Fruit fly (Drosophila melanogaster): ENCODE measurements around the gene Flacc.

Flacc gene

dm6 chrX:18902800-18903199, 9.4 kb upstream of the Flacc start:
- TF ChIP-seq ttk (optimal IDR thresholded peaks at IDR 0.05) (no peak), Sin3A (optimal IDR thresholded peaks at IDR 0.05) (no peak), insv (optimal IDR thresholded peaks at IDR 0.05) (no peak), Myc (optimal IDR thresholded peaks at IDR 0.05) (no peak), psq (optimal IDR thresholded peaks at IDR 0.05) (no peak), h (optimal IDR thresholded peaks at IDR 0.05) (no peak)

DNA sequence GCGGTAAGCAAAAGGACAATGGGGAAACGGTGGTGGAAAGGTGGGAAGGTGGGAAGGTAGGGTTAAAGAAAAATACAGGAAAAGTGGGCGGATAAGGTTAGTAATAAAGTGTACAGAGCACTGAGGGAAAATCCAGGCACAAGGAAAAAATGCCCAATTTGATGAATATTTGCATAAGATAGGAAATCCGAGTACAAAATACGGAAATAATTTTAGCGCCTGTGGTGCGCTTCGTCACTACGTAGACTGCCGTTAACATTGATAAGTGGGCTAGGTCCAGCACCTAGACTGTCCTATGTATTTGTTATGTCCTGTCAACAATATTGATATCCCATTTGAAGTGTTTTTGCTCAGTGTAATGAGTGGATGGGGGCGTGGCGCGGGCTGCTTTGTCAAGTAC, 7.5 kb upstream of the Flacc start:
- TF ChIP-seq psq (optimal IDR thresholded peaks at IDR 0.05) (no peak), ttk (optimal IDR thresholded peaks at IDR 0.05) (no peak), h (optimal IDR thresholded peaks at IDR 0.05) (no peak), insv (optimal IDR thresholded peaks at IDR 0.05) (no peak), Myc (optimal IDR thresholded peaks at IDR 0.05) (no peak), Sin3A (optimal IDR thresholded peaks at IDR 0.05) (no peak)

DNA sequence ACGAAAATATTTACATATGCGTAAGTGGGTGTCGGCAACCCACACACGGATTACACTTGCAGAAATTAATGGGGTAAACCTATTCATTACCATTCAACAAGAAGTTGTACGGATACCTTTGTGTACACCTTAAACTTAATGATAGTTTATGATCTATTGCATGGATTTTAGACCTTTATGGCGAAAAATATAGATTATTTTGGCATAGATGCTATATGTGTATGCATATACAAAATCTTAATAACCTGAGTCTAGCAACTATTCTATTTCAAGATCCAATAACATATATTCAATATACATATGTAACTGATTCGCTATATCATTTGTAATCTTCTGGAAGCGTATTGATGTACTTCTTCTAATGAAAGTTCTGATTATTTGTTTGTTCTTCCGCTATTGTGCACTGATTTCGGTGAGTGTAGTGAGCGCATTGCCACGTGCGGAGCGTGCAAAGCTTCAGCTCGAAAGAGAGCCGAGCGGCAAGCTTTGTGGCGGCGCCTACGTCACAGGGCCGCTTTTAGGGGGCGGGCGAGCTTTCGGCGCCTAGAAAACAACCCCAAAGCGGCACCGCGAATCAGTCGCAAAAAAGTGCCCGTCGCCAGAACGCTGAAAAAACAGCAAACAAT, 6.5 kb upstream of the Flacc start, which contains the start of gene CG7378:
CG7378 (plus strand) TSS at position 576 of the 626 bp plus-strand sequence.
- TF ChIP-seq Sin3A (optimal IDR thresholded peaks at IDR 0.05) (no peak), ttk (optimal IDR thresholded peaks at IDR 0.05) (no peak), Myc (optimal IDR thresholded peaks at IDR 0.05) (no peak), psq (optimal IDR thresholded peaks at IDR 0.05) (no peak)

DNA sequence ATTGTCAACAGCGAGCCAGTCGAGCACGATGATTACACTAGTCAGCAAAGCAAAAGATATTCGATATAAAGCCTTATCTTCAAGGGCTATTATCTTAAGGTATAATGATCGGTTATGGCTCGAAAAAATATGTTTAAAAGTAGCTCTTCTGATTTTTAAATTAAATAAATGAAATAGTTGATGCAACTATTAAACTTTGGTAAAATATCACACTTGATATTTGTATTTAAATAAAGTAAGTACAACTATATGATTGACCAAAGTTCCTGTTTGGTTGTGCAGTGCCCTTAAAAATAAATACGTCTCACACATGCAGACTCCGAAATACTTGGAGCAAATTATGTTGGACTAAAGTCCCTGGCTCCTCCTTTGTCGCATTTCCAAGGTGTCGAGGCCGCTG, 4.5 kb upstream of the Flacc start:
- TF ChIP-seq psq (optimal IDR thresholded peaks at IDR 0.05) = no peak
- no peak for TF ChIP-seq h (optimal IDR thresholded peaks at IDR 0.05)
- TF ChIP-seq ttk (optimal IDR thresholded peaks at IDR 0.05) = no peak
- TF ChIP-seq Sin3A (optimal IDR thresholded peaks at IDR 0.05) = no peak
- no peak for TF ChIP-seq Myc (optimal IDR thresholded peaks at IDR 0.05)
- TF ChIP-seq insv (optimal IDR thresholded peaks at IDR 0.05) = no peak

- no peak for TF ChIP-seq Myc (optimal IDR thresholded peaks at IDR 0.05)
- TF ChIP-seq psq (optimal IDR thresholded peaks at IDR 0.05) = no peak
- no peak for TF ChIP-seq h (optimal IDR thresholded peaks at IDR 0.05)
- no peak for TF ChIP-seq insv (optimal IDR thresholded peaks at IDR 0.05)
- TF ChIP-seq ttk (optimal IDR thresholded peaks at IDR 0.05) = no peak
- no peak for TF ChIP-seq Sin3A (optimal IDR thresholded peaks at IDR 0.05)
Observed at dm6 chrX:18897294-18897693, 3.9 kb upstream of the Flacc start.

dm6 chrX:18894146-18894545, 710 bp upstream of the Flacc start, which contains the start of gene SdhBL:
SdhBL (plus strand) TSS chrX:18894446.
- no peak for TF ChIP-seq ttk (optimal IDR thresholded peaks at IDR 0.05)
- no peak for TF ChIP-seq Myc (optimal IDR thresholded peaks at IDR 0.05)
- TF ChIP-seq h (optimal IDR thresholded peaks at IDR 0.05) = no peak
- TF ChIP-seq psq (optimal IDR thresholded peaks at IDR 0.05) = no peak
- no peak for TF ChIP-seq insv (optimal IDR thresholded peaks at IDR 0.05)
- no peak for TF ChIP-seq Sin3A (optimal IDR thresholded peaks at IDR 0.05)

DNA sequence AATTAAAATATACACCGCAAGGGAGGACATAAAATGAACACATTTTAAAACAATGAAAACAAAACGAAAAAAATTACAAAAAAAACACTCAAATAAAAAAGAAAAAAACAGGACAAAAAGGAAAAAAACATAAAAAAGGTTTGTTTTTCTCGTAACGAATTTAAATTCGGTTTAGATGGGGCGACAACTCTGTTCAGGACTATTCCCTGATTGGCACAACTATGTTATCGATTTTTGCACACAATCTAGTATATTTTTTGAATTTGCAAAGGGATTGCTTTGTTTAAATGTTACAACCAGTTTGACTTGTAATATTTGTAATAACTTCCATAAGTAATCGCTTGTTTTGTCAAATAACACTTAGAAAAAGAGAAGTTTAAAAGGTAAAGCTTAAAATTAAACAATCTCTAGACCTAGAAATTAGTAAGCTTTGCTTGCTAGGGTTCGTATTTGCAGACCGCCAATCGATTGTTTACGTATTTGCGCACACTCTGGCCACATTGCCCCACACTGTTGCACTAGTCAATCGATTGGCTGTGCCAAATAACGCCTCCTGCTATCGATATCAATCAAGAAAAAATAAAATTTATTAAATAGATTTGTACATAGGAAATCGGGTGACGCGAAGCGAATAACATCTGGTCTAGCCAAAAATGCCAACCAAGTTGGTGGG, 9.3 kb downstream of the Flacc start, which contains the start of gene CG7332:
CG7332 (plus strand) TSS at position 515 of the 673 bp plus-strand sequence.
- TF ChIP-seq psq (optimal IDR thresholded peaks at IDR 0.05) (no peak), ttk (optimal IDR thresholded peaks at IDR 0.05) (no peak), insv (optimal IDR thresholded peaks at IDR 0.05) (no peak), Sin3A (optimal IDR thresholded peaks at IDR 0.05) (no peak)

- no peak for TF ChIP-seq psq (optimal IDR thresholded peaks at IDR 0.05)
- no peak for TF ChIP-seq h (optimal IDR thresholded peaks at IDR 0.05)
- no peak for TF ChIP-seq Sin3A (optimal IDR thresholded peaks at IDR 0.05)
- TF ChIP-seq ttk (optimal IDR thresholded peaks at IDR 0.05) = no peak
- TF ChIP-seq insv (optimal IDR thresholded peaks at IDR 0.05) = no peak
- no peak for TF ChIP-seq Myc (optimal IDR thresholded peaks at IDR 0.05)
Observed at dm6 chrX:18869489-18870132, 23.8 kb downstream of the Flacc start.

dm6 chrX:18868142-18868541, 25.3 kb downstream of the Flacc start:
- no peak for TF ChIP-seq h (optimal IDR thresholded peaks at IDR 0.05)
- TF ChIP-seq insv (optimal IDR thresholded peaks at IDR 0.05) = no peak
- no peak for TF ChIP-seq ttk (optimal IDR thresholded peaks at IDR 0.05)
- no peak for TF ChIP-seq psq (optimal IDR thresholded peaks at IDR 0.05)
- TF ChIP-seq Myc (optimal IDR thresholded peaks at IDR 0.05) = no peak
- TF ChIP-seq Sin3A (optimal IDR thresholded peaks at IDR 0.05) = no peak

DNA sequence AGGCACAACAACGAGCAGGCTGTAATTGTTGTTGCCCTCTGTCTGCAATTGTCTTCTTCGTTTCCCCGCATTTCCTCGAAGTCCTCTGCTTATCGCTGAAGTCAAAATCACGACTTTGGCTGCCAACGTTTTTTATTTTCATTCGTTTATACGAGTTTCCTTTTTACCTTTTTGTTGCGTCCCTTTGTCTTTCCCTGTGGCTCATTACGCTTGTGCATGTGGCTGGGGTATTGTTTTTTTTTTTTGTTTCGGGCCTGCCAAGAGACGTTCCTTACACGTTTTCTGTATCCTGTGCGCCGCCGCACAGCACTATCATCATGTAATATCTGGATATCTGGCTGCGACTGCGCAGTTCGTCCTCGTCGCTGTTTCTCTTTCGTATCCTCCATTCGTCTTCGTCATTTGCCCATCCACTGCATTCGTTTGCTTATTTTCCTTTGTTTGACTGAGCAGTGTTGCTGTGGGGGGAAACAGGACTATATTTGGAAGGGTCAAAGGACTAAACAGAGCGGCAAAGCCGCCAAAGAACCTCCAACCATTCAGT, 27.1 kb downstream of the Flacc start:
- TF ChIP-seq psq (optimal IDR thresholded peaks at IDR 0.05) = no peak
- no peak for TF ChIP-seq Myc (optimal IDR thresholded peaks at IDR 0.05)
- no peak for TF ChIP-seq insv (optimal IDR thresholded peaks at IDR 0.05)
- no peak for TF ChIP-seq ttk (optimal IDR thresholded peaks at IDR 0.05)
- no peak for TF ChIP-seq Sin3A (optimal IDR thresholded peaks at IDR 0.05)
- TF ChIP-seq h (optimal IDR thresholded peaks at IDR 0.05) = no peak

dm6 chrX:18864483-18865358, 28.7 kb downstream of the Flacc start:
- TF ChIP-seq Sin3A (optimal IDR thresholded peaks at IDR 0.05) (no peak), Myc (optimal IDR thresholded peaks at IDR 0.05) (no peak), insv (optimal IDR thresholded peaks at IDR 0.05) (no peak), h (optimal IDR thresholded peaks at IDR 0.05) (no peak), ttk (optimal IDR thresholded peaks at IDR 0.05) (no peak), psq (optimal IDR thresholded peaks at IDR 0.05) (no peak)
